In the genomic region with DNA sequence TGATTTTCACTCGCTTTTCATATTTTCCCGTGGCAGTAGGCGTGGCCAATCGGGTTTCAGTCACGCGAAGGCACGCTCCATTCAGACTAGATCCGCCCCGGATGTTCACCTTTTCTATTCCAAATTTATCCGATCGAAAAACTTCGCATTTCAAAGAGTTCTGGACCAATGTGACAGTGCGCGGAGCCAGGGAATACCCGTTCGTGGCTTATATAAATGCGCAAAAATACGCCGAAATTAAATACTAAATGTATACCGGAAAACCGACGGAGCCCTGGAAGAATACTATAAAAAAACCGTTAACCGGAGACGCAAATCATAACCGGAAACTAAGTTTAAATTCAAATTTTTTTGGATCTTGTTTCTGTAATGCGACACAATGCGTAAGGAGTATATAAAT, we compare ENCODE assay signal across 5 fruit fly cellular contexts.
TF ChIP-seq lines count a peak whose summit lies in the region.

A gene (minus strand): TSS at position 181 of the 400 bp plus-strand sequence.

- peak; percentile 47 for TF ChIP-seq CTCF in whole organism, embryonic (GFP tag; optimal IDR thresholded peaks at IDR 0.05; lab: Kevin White, UChicago)

TF ChIP-seq in whole organism, adult, 20 proteins besides CTCF, POLR2A, EP300 and RAD21 (continues in another document):
- peak; percentile 82 for TF ChIP-seq ovo (GFP tag; optimal IDR thresholded peaks at IDR 0.05; lab: Kevin White, UChicago)
- peak; percentile 69 for TF ChIP-seq CG11617 (GFP tag; optimal IDR thresholded peaks at IDR 0.05; lab: Kevin White, UChicago)
- no peak for TF ChIP-seq Clk (GFP tag; optimal IDR thresholded peaks at IDR 0.05; lab: Kevin White, UChicago)
- TF ChIP-seq toe (GFP tag; optimal IDR thresholded peaks at IDR 0.05; lab: Kevin White, UChicago): peak; percentile 35
- no peak for TF ChIP-seq CG7045 (GFP tag; optimal IDR thresholded peaks at IDR 0.05; lab: Kevin White, UChicago)
- peak; percentile 46 for TF ChIP-seq pad (GFP tag; optimal IDR thresholded peaks at IDR 0.05; lab: Kevin White, UChicago)
- TF ChIP-seq CG1620 (GFP tag; optimal IDR thresholded peaks at IDR 0.05; lab: Kevin White, UChicago): peak; percentile 54
- TF ChIP-seq CG7101 (tag; optimal IDR thresholded peaks at IDR 0.05; lab: Kevin White, UChicago): peak; percentile 41
- TF ChIP-seq Crg-1 (GFP tag; optimal IDR thresholded peaks at IDR 0.05; lab: Kevin White, UChicago): peak; percentile 63
- TF ChIP-seq kay (GFP tag; lab: Kevin White, UChicago; ENCODE audit: borderline replicate concordance): peak; percentile 42
- TF ChIP-seq bab1 (GFP tag; optimal IDR thresholded peaks at IDR 0.05; lab: Kevin White, UChicago): peak; percentile 91
- TF ChIP-seq cnc (optimal IDR thresholded peaks at IDR 0.05; lab: Kevin White, UChicago): no peak
- TF ChIP-seq CG14711 (tag; optimal IDR thresholded peaks at IDR 0.05; lab: Kevin White, UChicago): peak; percentile 41
- peak; percentile 12 for TF ChIP-seq Hr96 (GFP tag; optimal IDR thresholded peaks at IDR 0.05; lab: Kevin White, UChicago)
- TF ChIP-seq CG5204 (GFP tag; optimal IDR thresholded peaks at IDR 0.05; lab: Kevin White, UChicago): no peak
- peak; percentile 73 for TF ChIP-seq Mnt (GFP tag; optimal IDR thresholded peaks at IDR 0.05; lab: Kevin White, UChicago)
- peak; percentile 38 for TF ChIP-seq CG33017 (tag; optimal IDR thresholded peaks at IDR 0.05; lab: Kevin White, UChicago)

TF ChIP-seq in whole organism, embryonic, 481 proteins besides CTCF, POLR2A, EP300 and RAD21 (continues in another document):
- TF ChIP-seq chif (GFP tag; optimal IDR thresholded peaks at IDR 0.05; lab: Kevin White, UChicago) (peak; percentile 12 to 38), nau (GFP tag; optimal IDR thresholded peaks at IDR 0.05; lab: Kevin White, UChicago) (peak; percentile 69), lmd (GFP tag; IDR thresholded peaks at IDR 0.05; lab: Robert Waterston, UW) (no peak), pum (GFP tag; optimal IDR thresholded peaks at IDR 0.05; lab: Kevin White, UChicago) (peak; percentile 16), cwo (GFP tag; optimal IDR thresholded peaks at IDR 0.05; lab: Kevin White, UChicago) (peak; percentile 17), CG13123 (GFP tag; optimal IDR thresholded peaks at IDR 0.05; lab: Kevin White, UChicago) (no peak), CG14014 (GFP tag; IDR thresholded peaks at IDR 0.05; lab: Robert Waterston, UW) (peak; percentile 33; the same call in 1 of the 2 replicates), CG18011 (GFP tag; optimal IDR thresholded peaks at IDR 0.05; lab: Kevin White, UChicago) (peak; percentile 3), pb (GFP tag; optimal IDR thresholded peaks at IDR 0.05; lab: Kevin White, UChicago) (peak; percentile 67), shn (GFP tag; optimal IDR thresholded peaks at IDR 0.05; lab: Kevin White, UChicago) (peak; percentile 8), emc (GFP tag; optimal IDR thresholded peaks at IDR 0.05; lab: Kevin White, UChicago) (peak; percentile 4), CG10274 (GFP tag; optimal IDR thresholded peaks at IDR 0.05; lab: Kevin White, UChicago) (no peak), dmrt99B (tag; optimal IDR thresholded peaks at IDR 0.05; lab: Kevin White, UChicago) (peak; percentile 26), CG13296 (GFP tag; optimal IDR thresholded peaks at IDR 0.05; lab: Kevin White, UChicago) (peak; percentile 76), CG31388 (GFP tag; optimal IDR thresholded peaks at IDR 0.05; lab: Kevin White, UChicago) (no peak), Dip2 (GFP tag; IDR thresholded peaks at IDR 0.05; lab: Robert Waterston, UW) (no peak), Antp (GFP tag; optimal IDR thresholded peaks at IDR 0.05; lab: Kevin White, UChicago) (no peak), sens-2 (GFP tag; IDR thresholded peaks at IDR 0.05; lab: Robert Waterston, UW) (no peak)

TF ChIP-seq in whole organism, prepupa, 60 proteins besides CTCF, POLR2A, EP300 and RAD21 (continues in another document):
- TF ChIP-seq net (GFP tag; optimal IDR thresholded peaks at IDR 0.05; lab: Kevin White, UChicago) (peak; percentile 39), acj6 (GFP tag; optimal IDR thresholded peaks at IDR 0.05; lab: Kevin White, UChicago) (no peak), dac (GFP tag; optimal IDR thresholded peaks at IDR 0.05; lab: Kevin White, UChicago) (peak; percentile 0), ss (GFP tag; optimal IDR thresholded peaks at IDR 0.05; lab: Kevin White, UChicago) (peak; percentile 44 to 49), Gug (GFP tag; IDR thresholded peaks at IDR 0.05; lab: Robert Waterston, UW) (no peak), dsx (GFP tag; optimal IDR thresholded peaks at IDR 0.05; lab: Kevin White, UChicago; ENCODE audit: poor library complexity, severe bottlenecking) (peak; percentile 72), CG7368 (GFP tag; optimal IDR thresholded peaks at IDR 0.05; lab: Kevin White, UChicago) (no peak), Ets21C (GFP tag; optimal IDR thresholded peaks at IDR 0.05; lab: Kevin White, UChicago) (peak; percentile 19), fkh (GFP tag; optimal IDR thresholded peaks at IDR 0.05; lab: Kevin White, UChicago) (peak; percentile 38), achi (GFP tag; optimal IDR thresholded peaks at IDR 0.05; lab: Kevin White, UChicago) (no peak), esn (GFP tag; optimal IDR thresholded peaks at IDR 0.05; lab: Kevin White, UChicago) (peak; percentile 65), CG6808 (GFP tag; optimal IDR thresholded peaks at IDR 0.05; lab: Kevin White, UChicago) (peak; percentile 6), spab (GFP tag; optimal IDR thresholded peaks at IDR 0.05; lab: Kevin White, UChicago) (no peak), CG9139 (GFP tag; optimal IDR thresholded peaks at IDR 0.05; lab: Kevin White, UChicago) (no peak), Hr38 (GFP tag; optimal IDR thresholded peaks at IDR 0.05; lab: Kevin White, UChicago) (no peak), Lpt (GFP tag; optimal IDR thresholded peaks at IDR 0.05; lab: Kevin White, UChicago) (no peak), Blimp-1 (GFP tag; optimal IDR thresholded peaks at IDR 0.05; lab: Kevin White, UChicago) (no peak), CG11762 (GFP tag; optimal IDR thresholded peaks at IDR 0.05; lab: Kevin White, UChicago; ENCODE audit: insufficient read depth) (no peak)

TF ChIP-seq in whole organism, pupa, 21 proteins besides CTCF, POLR2A, EP300 and RAD21 (continues in another document):
- TF ChIP-seq CG17806 (tag; optimal IDR thresholded peaks at IDR 0.05; lab: Kevin White, UChicago) (no peak), rn (GFP tag; IDR thresholded peaks at IDR 0.05; lab: Robert Waterston, UW) (no peak), CG32121 (GFP tag; IDR thresholded peaks at IDR 0.05; lab: Robert Waterston, UW) (no peak), fd96Ca (GFP tag; IDR thresholded peaks at IDR 0.05; lab: Robert Waterston, UW) (peak; percentile 34; the same call in 1 of the 3 replicates), Pif1B (GFP tag; optimal IDR thresholded peaks at IDR 0.05; lab: Kevin White, UChicago) (peak; percentile 12), CG10348 (GFP tag; IDR thresholded peaks at IDR 0.05; lab: Robert Waterston, UW) (no peak), D1 (tag; optimal IDR thresholded peaks at IDR 0.05; lab: Kevin White, UChicago) (no peak), CG15710 (tag; optimal IDR thresholded peaks at IDR 0.05; lab: Kevin White, UChicago) (peak; percentile 51), EcR (GFP tag; optimal IDR thresholded peaks at IDR 0.05; lab: Kevin White, UChicago) (peak; percentile 68), CG12605 (GFP tag; IDR thresholded peaks at IDR 0.05; lab: Robert Waterston, UW) (no peak), CG8159 (tag; optimal IDR thresholded peaks at IDR 0.05; lab: Kevin White, UChicago) (peak; percentile 19), gl (tag; optimal IDR thresholded peaks at IDR 0.05; lab: Kevin White, UChicago) (no peak), Ets98B (GFP tag; IDR thresholded peaks at IDR 0.05; lab: Robert Waterston, UW) (peak; percentile 37), CG8301 (tag; optimal IDR thresholded peaks at IDR 0.05; lab: Kevin White, UChicago) (no peak), CG4496 (GFP tag; IDR thresholded peaks at IDR 0.05; lab: Robert Waterston, UW) (peak; percentile 47; the same call in 1 of the 3 replicates), Pif1A (GFP tag; optimal IDR thresholded peaks at IDR 0.05; lab: Kevin White, UChicago) (peak; percentile 29), CG34367 (tag; optimal IDR thresholded peaks at IDR 0.05; lab: Kevin White, UChicago) (no peak), CG9948 (tag; optimal IDR thresholded peaks at IDR 0.05; lab: Kevin White, UChicago) (no peak), CG13204 (GFP tag; optimal IDR thresholded peaks at IDR 0.05; lab: Kevin White, UChicago) (peak; percentile 10), Snoo (tag; optimal IDR thresholded peaks at IDR 0.05; lab: Kevin White, UChicago) (peak; percentile 56)

TF ChIP-seq in whole organism, wandering third instar larva, 38 proteins besides CTCF, POLR2A, EP300 and RAD21 (continues in another document):
- TF ChIP-seq dl (GFP tag; optimal IDR thresholded peaks at IDR 0.05; lab: Kevin White, UChicago; ENCODE audit: insufficient read depth in 1 of 2, partially characterized antibody in 2 of 2) (peak in 1 of 2 experiments; percentile 10), OdsH (GFP tag; optimal IDR thresholded peaks at IDR 0.05; lab: Kevin White, UChicago) (peak; percentile 32), Hnf4 (GFP tag; optimal IDR thresholded peaks at IDR 0.05; lab: Kevin White, UChicago) (no peak), Hr83 (GFP tag; optimal IDR thresholded peaks at IDR 0.05; lab: Kevin White, UChicago; ENCODE audit: poor library complexity, severe bottlenecking) (peak; percentile 64), Hr78 (GFP tag; optimal IDR thresholded peaks at IDR 0.05; lab: Kevin White, UChicago) (no peak), CG9705 (GFP tag; optimal IDR thresholded peaks at IDR 0.05; lab: Kevin White, UChicago) (peak; percentile 43), ey (GFP tag; optimal IDR thresholded peaks at IDR 0.05; lab: Kevin White, UChicago) (peak; percentile 21), dmrt93B (GFP tag; optimal IDR thresholded peaks at IDR 0.05; lab: Kevin White, UChicago) (peak; percentile 1), rgr (GFP tag; optimal IDR thresholded peaks at IDR 0.05; lab: Kevin White, UChicago) (peak; percentile 62), usp (GFP tag; optimal IDR thresholded peaks at IDR 0.05; lab: Kevin White, UChicago) (no peak), sage (GFP tag; optimal IDR thresholded peaks at IDR 0.05; lab: Kevin White, UChicago) (no peak), br (GFP tag; optimal IDR thresholded peaks at IDR 0.05; lab: Kevin White, UChicago) (peak; percentile 56), CrebA (GFP tag; optimal IDR thresholded peaks at IDR 0.05; lab: Kevin White, UChicago; ENCODE audit: borderline replicate concordance) (no peak), brk (GFP tag; optimal IDR thresholded peaks at IDR 0.05; lab: Kevin White, UChicago) (peak; percentile 69), h (GFP tag; optimal IDR thresholded peaks at IDR 0.05; lab: Kevin White, UChicago) (peak; percentile 58), tai (GFP tag; optimal IDR thresholded peaks at IDR 0.05; lab: Kevin White, UChicago) (no peak), lola (GFP tag; optimal IDR thresholded peaks at IDR 0.05; lab: Kevin White, UChicago) (no peak), pan (optimal IDR thresholded peaks at IDR 0.05; lab: Kevin White, UChicago) (no peak), woc (GFP tag; optimal IDR thresholded peaks at IDR 0.05; lab: Kevin White, UChicago) (no peak), N (GFP tag; optimal IDR thresholded peaks at IDR 0.05; lab: Kevin White, UChicago) (no peak), Myc (optimal IDR thresholded peaks at IDR 0.05; lab: Kevin White, UChicago) (no peak), GATAd (GFP tag; optimal IDR thresholded peaks at IDR 0.05; lab: Kevin White, UChicago) (no peak)
